Fruit fly (Drosophila melanogaster): Measurements from ENCODE around the gene Nuak.

Nuak gene

DNA sequence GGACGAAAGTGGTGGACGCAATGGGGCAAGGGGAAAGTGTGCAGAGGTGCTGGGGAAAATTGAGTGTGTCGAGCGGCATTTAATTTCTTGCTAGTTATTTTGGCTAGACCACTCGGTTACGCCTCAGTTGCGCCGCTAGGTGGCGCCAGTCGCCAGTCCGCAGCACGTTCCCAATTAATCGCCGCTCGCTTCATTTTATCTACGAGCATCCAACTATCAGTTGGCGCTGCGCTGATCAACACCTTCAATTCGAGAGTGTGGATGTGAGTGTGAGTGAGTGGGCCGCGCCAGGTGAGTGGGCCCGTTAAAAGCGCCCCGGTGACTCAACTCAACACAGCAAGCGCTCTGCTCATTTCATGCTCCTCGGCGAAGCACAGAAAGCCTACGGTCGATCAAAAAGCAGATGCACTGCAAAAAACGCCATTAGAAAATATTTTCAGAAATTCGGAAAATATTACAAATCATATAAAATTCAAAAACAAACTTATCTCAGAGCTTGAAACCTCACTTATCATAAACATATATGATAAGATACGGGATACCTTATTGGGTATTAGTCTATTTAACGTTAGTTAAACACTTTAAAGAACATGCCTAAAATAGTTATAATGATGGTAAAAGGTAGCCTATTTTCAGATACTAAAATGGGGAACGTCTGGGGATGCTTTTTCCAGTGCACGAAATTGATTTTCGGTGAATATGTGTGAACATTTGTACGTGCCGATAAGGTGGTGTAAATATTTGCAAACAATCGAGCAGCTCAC, 4.2 kb downstream of the Nuak start (continued):
- TF ChIP-seq aop (GFP tag; IDR thresholded peaks at IDR 0.05) (no peak), CG9817 (tag; optimal IDR thresholded peaks at IDR 0.05) (peak; percentile 82), GATAe (GFP tag; conservative IDR thresholded peaks at IDR 0.05) (0 out of 2 replicates have a peak, but pooled peaks have one; percentile 12), jigr1 (GFP tag; IDR thresholded peaks at IDR 0.05) (no peak), CG17328 (GFP tag; IDR thresholded peaks at IDR 0.05) (peak; percentile 55; the same call in 1 of the 2 replicates), CG8089 (GFP tag; optimal IDR thresholded peaks at IDR 0.05) (peak; percentile 60), CG10959 (GFP tag; IDR thresholded peaks at IDR 0.05) (0 out of 2 replicates have a peak, but pooled peaks have one; percentile 10), CG10321 (GFP tag; IDR thresholded peaks at IDR 0.05) (no peak), Atf3 (GFP tag; optimal IDR thresholded peaks at IDR 0.05) (peak; percentile 57), CG7928 (GFP tag; optimal IDR thresholded peaks at IDR 0.05) (peak; percentile 33), Doc2 (GFP tag; IDR thresholded peaks at IDR 0.05) (no peak), Awh (GFP tag; IDR thresholded peaks at IDR 0.05) (peak; percentile 60; the same call in 1 of the 2 replicates), Rx (GFP tag; IDR thresholded peaks at IDR 0.05) (peak; percentile 47; the same call in 1 of the 2 replicates), CG11504 (tag; optimal IDR thresholded peaks at IDR 0.05) (peak; percentile 92), Dp (GFP tag; optimal IDR thresholded peaks at IDR 0.05) (no peak), CG17568 (GFP tag; optimal IDR thresholded peaks at IDR 0.05) (peak; percentile 78), Lhr (GFP tag; optimal IDR thresholded peaks at IDR 0.05) (peak; percentile 30), CG16863 (GFP tag; optimal IDR thresholded peaks at IDR 0.05) (peak; percentile 77), CG17802 (tag; optimal IDR thresholded peaks at IDR 0.05) (peak; percentile 33), CG11247 (GFP tag; IDR thresholded peaks at IDR 0.05) (peak; percentile 51), gt (GFP tag; IDR thresholded peaks at IDR 0.05) (no peak), CG17829 (tag; optimal IDR thresholded peaks at IDR 0.05) (peak; percentile 84), D19A (tag; optimal IDR thresholded peaks at IDR 0.05) (peak; percentile 79), Dad (GFP tag; optimal IDR thresholded peaks at IDR 0.05) (peak; percentile 64), CG10366 (GFP tag; IDR thresholded peaks at IDR 0.05) (peak; percentile 68), Antp (GFP tag; optimal IDR thresholded peaks at IDR 0.05) (peak; percentile 16), ATbp (GFP tag; optimal IDR thresholded peaks at IDR 0.05) (peak; percentile 78), CG10267 (tag; optimal IDR thresholded peaks at IDR 0.05) (peak; percentile 71), CG11456 (GFP tag; IDR thresholded peaks at IDR 0.05) (peak; percentile 66; the same call in 1 of the 3 replicates), CG13624 (GFP tag; optimal IDR thresholded peaks at IDR 0.05) (peak; percentile 80), br (optimal IDR thresholded peaks at IDR 0.05) (no peak), D (optimal IDR thresholded peaks at IDR 0.05) (no peak), D (GFP tag; optimal IDR thresholded peaks at IDR 0.05) (peak; percentile 71), CG1832 (GFP tag; optimal IDR thresholded peaks at IDR 0.05) (no peak), fd64A (GFP tag; optimal IDR thresholded peaks at IDR 0.05) (no peak), CG31441 (GFP tag; IDR thresholded peaks at IDR 0.05) (peak; percentile 75), zen (tag; optimal IDR thresholded peaks at IDR 0.05) (peak; percentile 56), al (GFP tag; IDR thresholded peaks at IDR 0.05) (peak; percentile 69), ase (GFP tag; IDR thresholded peaks at IDR 0.05) (peak; percentile 61; the same call in 2 of the 3 replicates), grau (tag; optimal IDR thresholded peaks at IDR 0.05) (peak; percentile 89), onecut (GFP tag; IDR thresholded peaks at IDR 0.05) (peak; percentile 62), pb (GFP tag; optimal IDR thresholded peaks at IDR 0.05) (peak; percentile 48), lilli (GFP tag; optimal IDR thresholded peaks at IDR 0.05) (peak; percentile 89), CG4707 (GFP tag; optimal IDR thresholded peaks at IDR 0.05) (no peak), HHEX (GFP tag; optimal IDR thresholded peaks at IDR 0.05) (peak; percentile 85), Dll (GFP tag; IDR thresholded peaks at IDR 0.05; ENCODE audit: partially characterized antibody) (no peak), CG4328 (GFP tag; optimal IDR thresholded peaks at IDR 0.05) (peak; percentile 69), CG3726 (GFP tag; IDR thresholded peaks at IDR 0.05) (no peak), CG10654 (GFP tag; optimal IDR thresholded peaks at IDR 0.05) (peak; percentile 60)

Measured in whole organism, embryonic.